Fruit fly (Drosophila melanogaster): ENCODE data around the gene CG31674.

CG31674 gene

DNA sequence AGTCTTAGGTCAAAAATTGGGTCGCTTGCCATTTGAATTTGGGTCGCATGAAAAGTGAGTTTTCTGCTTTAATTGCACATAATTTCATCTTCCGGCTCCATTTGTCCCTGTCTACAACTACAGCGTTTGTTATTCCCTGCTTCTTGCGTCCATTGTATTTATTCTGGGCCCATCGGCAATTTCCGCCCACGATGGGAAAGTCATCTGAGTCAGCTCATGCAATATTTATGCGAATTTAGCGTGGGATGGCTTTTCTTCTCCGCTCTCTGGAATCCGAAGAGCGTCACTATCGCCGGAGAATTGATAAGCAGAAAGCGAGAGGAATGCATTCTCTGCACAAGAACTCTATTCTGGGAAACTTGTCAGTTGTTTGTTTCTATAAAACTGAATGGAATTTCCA is 38.5 kb upstream of the CG31674 start:
- no peak for TF ChIP-seq CG12768 (GFP tag; optimal IDR thresholded peaks at IDR 0.05)
- TF ChIP-seq kay (GFP tag; ENCODE audit: borderline replicate concordance): peak; percentile 53

DNA sequence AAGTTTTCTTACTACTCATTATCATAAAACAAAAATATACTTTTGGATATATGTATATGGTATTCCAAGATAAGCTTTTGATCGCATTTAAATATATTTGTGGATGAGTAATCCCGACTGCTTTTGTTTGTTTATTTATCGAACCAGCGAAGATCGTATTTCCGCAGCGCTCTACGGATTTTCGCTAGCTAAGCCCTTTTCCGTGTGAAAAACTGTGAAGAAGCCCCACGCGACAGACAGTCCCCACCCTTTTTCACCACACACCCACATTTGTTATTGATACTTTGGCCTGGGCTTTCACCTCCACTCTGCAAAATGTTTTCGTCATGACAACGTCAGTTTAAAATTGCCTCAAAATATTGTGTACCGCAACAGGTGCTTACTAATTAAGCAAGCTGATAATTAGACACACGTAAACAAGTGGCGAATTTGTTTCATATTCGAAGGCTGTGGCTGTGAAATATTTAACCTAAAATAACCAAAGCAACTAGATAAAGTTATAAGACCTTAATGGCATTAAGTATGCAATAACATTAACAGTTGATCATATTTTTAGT is 38.0 kb upstream of the CG31674 start:
- no peak for TF ChIP-seq ovo (GFP tag; optimal IDR thresholded peaks at IDR 0.05)
- TF ChIP-seq Mnt (GFP tag; optimal IDR thresholded peaks at IDR 0.05): peak; percentile 6
- TF ChIP-seq kay (GFP tag; ENCODE audit: borderline replicate concordance): peak; percentile 72
- no peak for TF ChIP-seq CG1620 (GFP tag; optimal IDR thresholded peaks at IDR 0.05)
- no peak for TF ChIP-seq Crg-1 (GFP tag; optimal IDR thresholded peaks at IDR 0.05)
- TF ChIP-seq CG12768 (GFP tag; optimal IDR thresholded peaks at IDR 0.05): peak; percentile 62
- TF ChIP-seq bab1 (GFP tag; optimal IDR thresholded peaks at IDR 0.05): no peak
- no peak for TF ChIP-seq CG5204 (GFP tag; optimal IDR thresholded peaks at IDR 0.05)
- no peak for TF ChIP-seq cnc (optimal IDR thresholded peaks at IDR 0.05)
- TF ChIP-seq tj (GFP tag; optimal IDR thresholded peaks at IDR 0.05): peak; percentile 95

DNA sequence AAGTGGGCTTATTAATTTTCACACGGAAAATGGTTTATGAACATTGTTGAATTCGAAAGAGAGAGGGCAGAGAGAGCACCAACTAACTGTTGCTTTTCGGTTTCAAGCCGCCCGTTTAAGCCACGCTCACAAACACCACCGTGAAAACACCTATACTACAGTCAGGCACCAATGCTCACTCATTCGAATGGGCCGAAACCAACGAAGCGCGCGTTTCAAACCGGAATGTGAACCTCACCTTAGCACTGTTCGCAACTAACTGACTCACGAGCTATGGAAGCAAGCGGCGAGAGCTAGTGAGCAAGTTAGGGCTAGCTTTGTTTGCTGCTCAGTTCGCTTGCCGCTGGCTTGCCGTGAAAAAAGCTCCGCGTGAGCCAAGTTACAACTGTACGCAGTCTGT is 37.2 kb upstream of the CG31674 start:
- TF ChIP-seq bab1 (GFP tag; optimal IDR thresholded peaks at IDR 0.05): peak; percentile 79
- TF ChIP-seq tj (GFP tag; optimal IDR thresholded peaks at IDR 0.05): peak; percentile 13
- TF ChIP-seq CG12768 (GFP tag; optimal IDR thresholded peaks at IDR 0.05): peak; percentile 70
- TF ChIP-seq Hr96 (GFP tag; optimal IDR thresholded peaks at IDR 0.05): peak; percentile 6
- TF ChIP-seq Crg-1 (GFP tag; optimal IDR thresholded peaks at IDR 0.05): no peak
- no peak for TF ChIP-seq Clk (GFP tag; optimal IDR thresholded peaks at IDR 0.05)
- TF ChIP-seq cnc (optimal IDR thresholded peaks at IDR 0.05): no peak
- no peak for TF ChIP-seq toe (GFP tag; optimal IDR thresholded peaks at IDR 0.05)
- no peak for TF ChIP-seq CG1620 (GFP tag; optimal IDR thresholded peaks at IDR 0.05)
- TF ChIP-seq Mnt (GFP tag; optimal IDR thresholded peaks at IDR 0.05): peak; percentile 77
- no peak for TF ChIP-seq CG7045 (GFP tag; optimal IDR thresholded peaks at IDR 0.05)
- no peak for TF ChIP-seq CG11617 (GFP tag; optimal IDR thresholded peaks at IDR 0.05)
- TF ChIP-seq CG14711 (tag; optimal IDR thresholded peaks at IDR 0.05): peak; percentile 19
- peak; percentile 63 for TF ChIP-seq CG33017 (tag; optimal IDR thresholded peaks at IDR 0.05)
- peak; percentile 51 for TF ChIP-seq CG7101 (tag; optimal IDR thresholded peaks at IDR 0.05)
- no peak for TF ChIP-seq CG5204 (GFP tag; optimal IDR thresholded peaks at IDR 0.05)
- peak; percentile 67 for TF ChIP-seq cic (GFP tag; optimal IDR thresholded peaks at IDR 0.05)
- peak; percentile 33 for TF ChIP-seq ovo (GFP tag; optimal IDR thresholded peaks at IDR 0.05)
- peak; percentile 9 for TF ChIP-seq pad (GFP tag; optimal IDR thresholded peaks at IDR 0.05)
- peak; percentile 93 for TF ChIP-seq kay (GFP tag; ENCODE audit: borderline replicate concordance)

DNA sequence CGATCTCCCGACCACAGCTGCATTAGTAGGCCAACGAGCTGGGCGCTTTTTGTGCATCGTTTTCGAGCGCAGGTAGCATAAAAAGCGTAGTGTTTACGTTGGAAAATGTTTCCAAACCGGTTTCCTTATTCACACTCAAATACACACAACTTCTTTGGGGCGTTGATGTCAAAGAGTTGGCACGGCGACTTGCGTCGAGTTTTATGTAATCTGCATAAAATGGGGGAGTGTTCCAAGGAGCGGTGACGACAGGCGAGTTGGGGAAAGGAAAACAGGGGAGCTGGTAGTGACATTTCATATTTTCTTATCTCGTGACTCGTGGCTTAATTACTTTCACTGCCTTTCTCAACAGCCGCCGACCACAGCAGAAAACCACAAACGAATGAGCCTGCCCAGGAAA is 36.4 kb upstream of the CG31674 start:
- no peak for TF ChIP-seq Clk (GFP tag; optimal IDR thresholded peaks at IDR 0.05)
- no peak for TF ChIP-seq CG5204 (GFP tag; optimal IDR thresholded peaks at IDR 0.05)
- no peak for TF ChIP-seq CG33017 (tag; optimal IDR thresholded peaks at IDR 0.05)
- no peak for TF ChIP-seq CG7101 (tag; optimal IDR thresholded peaks at IDR 0.05)
- no peak for TF ChIP-seq cic (GFP tag; optimal IDR thresholded peaks at IDR 0.05)
- no peak for TF ChIP-seq CG7045 (GFP tag; optimal IDR thresholded peaks at IDR 0.05)
- TF ChIP-seq CG11617 (GFP tag; optimal IDR thresholded peaks at IDR 0.05): no peak
- no peak for TF ChIP-seq toe (GFP tag; optimal IDR thresholded peaks at IDR 0.05)
- no peak for TF ChIP-seq Hr96 (GFP tag; optimal IDR thresholded peaks at IDR 0.05)
- no peak for TF ChIP-seq tj (GFP tag; optimal IDR thresholded peaks at IDR 0.05)
- no peak for TF ChIP-seq bab1 (GFP tag; optimal IDR thresholded peaks at IDR 0.05)

DNA sequence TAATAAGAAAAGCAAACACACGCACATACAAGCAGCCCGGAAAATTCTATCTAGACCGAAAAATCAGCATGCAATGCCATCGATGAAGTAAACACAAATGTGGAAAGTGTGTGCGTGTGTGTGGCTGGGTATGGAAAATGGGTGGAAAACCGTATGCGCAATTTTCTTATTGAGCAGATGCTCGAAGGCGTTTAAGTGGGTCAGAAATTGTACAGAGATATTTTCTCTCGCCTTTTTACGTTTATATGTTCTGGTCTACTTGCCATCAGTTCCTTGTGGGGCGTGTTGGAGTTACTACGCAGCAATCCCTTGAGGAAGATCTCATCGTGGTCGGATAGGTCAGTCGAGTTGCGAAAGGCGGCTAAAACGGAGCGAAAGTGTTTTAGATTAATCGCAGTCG is 35.3 kb upstream of the CG31674 start:
- no peak for TF ChIP-seq CG12768 (GFP tag; optimal IDR thresholded peaks at IDR 0.05)
- no peak for TF ChIP-seq CG7101 (tag; optimal IDR thresholded peaks at IDR 0.05)
- no peak for TF ChIP-seq toe (GFP tag; optimal IDR thresholded peaks at IDR 0.05)

DNA sequence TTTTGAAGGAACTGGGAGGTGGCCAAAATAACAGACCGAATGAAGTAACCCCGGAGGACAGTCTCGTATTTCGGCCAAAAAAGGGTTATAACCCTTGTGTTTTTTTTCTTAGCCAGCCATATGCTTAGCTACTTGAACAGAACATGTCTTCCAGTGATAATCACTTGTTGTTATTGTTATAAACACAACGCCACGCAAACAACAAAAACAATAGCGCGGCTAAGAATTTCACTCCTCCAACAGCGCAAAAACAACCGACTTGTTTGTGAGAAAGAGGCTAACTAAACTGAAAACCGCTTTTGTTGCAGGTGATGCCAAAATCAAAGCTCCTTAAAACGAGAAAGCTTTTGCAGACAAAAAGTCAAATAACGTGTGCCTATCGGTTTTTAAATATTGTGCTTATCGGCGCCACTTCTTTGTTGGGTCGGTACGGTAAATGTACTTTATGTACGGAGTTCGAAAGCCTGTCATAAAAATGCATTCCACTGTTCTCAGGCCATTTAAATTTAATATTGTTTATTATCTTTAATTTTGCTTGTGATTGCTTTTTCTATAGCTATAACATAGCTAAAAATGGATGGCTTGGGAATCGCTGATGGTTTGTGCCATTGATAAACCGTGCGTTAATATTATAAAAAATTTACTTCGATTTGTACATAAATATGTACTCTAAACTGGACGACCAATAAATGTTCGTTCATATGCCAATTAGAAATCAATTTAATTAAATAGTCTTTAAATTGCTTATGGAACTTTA is 34.1 kb upstream of the CG31674 start, which contains the start of gene vari:
Gene vari, minus strand, starts transcription at position 285 of the 757 bp plus-strand sequence.
- peak; percentile 3 for TF ChIP-seq toe (GFP tag; optimal IDR thresholded peaks at IDR 0.05)
- TF ChIP-seq CG33017 (tag; optimal IDR thresholded peaks at IDR 0.05): no peak
- TF ChIP-seq tj (GFP tag; optimal IDR thresholded peaks at IDR 0.05): peak; percentile 21
- TF ChIP-seq cic (GFP tag; optimal IDR thresholded peaks at IDR 0.05): no peak
- TF ChIP-seq Mnt (GFP tag; optimal IDR thresholded peaks at IDR 0.05): no peak
- TF ChIP-seq kay (GFP tag; ENCODE audit: borderline replicate concordance): no peak

DNA sequence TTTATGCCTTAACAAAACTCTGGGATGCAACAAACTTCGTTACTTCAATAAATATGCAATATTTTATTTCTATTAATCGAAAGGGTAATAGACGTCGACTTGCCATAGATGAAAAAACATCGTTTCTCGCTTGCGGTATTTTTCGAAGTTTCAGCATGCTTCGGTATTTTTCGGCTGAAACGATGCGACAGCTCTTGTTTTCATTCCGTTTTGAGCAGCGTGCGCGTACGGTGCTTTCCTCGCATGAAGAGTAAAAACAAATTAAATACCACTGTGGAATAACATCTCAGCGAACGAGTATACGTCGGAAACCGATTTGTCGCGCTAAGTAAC is 33.6 kb upstream of the CG31674 start, which contains the start of gene CG9328:
Gene CG9328, plus strand, starts transcription at position 201 of the 333 bp plus-strand sequence.
- no peak for TF ChIP-seq CG5204 (GFP tag; optimal IDR thresholded peaks at IDR 0.05)
- no peak for TF ChIP-seq cnc (optimal IDR thresholded peaks at IDR 0.05)
- peak; percentile 47 for TF ChIP-seq Mnt (GFP tag; optimal IDR thresholded peaks at IDR 0.05)
- no peak for TF ChIP-seq CG1620 (GFP tag; optimal IDR thresholded peaks at IDR 0.05)
- peak; percentile 62 for TF ChIP-seq bab1 (GFP tag; optimal IDR thresholded peaks at IDR 0.05)
- TF ChIP-seq kay (GFP tag; ENCODE audit: borderline replicate concordance): no peak
- peak; percentile 4 for TF ChIP-seq CG33017 (tag; optimal IDR thresholded peaks at IDR 0.05)
- TF ChIP-seq cic (GFP tag; optimal IDR thresholded peaks at IDR 0.05): no peak
- TF ChIP-seq pad (GFP tag; optimal IDR thresholded peaks at IDR 0.05): no peak
- peak; percentile 47 for TF ChIP-seq CG7101 (tag; optimal IDR thresholded peaks at IDR 0.05)
- no peak for TF ChIP-seq CG7045 (GFP tag; optimal IDR thresholded peaks at IDR 0.05)
- peak; percentile 33 for TF ChIP-seq Hr96 (GFP tag; optimal IDR thresholded peaks at IDR 0.05)
- peak; percentile 2 for TF ChIP-seq ovo (GFP tag; optimal IDR thresholded peaks at IDR 0.05)
- TF ChIP-seq toe (GFP tag; optimal IDR thresholded peaks at IDR 0.05): no peak
- no peak for TF ChIP-seq Crg-1 (GFP tag; optimal IDR thresholded peaks at IDR 0.05)
- no peak for TF ChIP-seq CG11617 (GFP tag; optimal IDR thresholded peaks at IDR 0.05)
- no peak for TF ChIP-seq Clk (GFP tag; optimal IDR thresholded peaks at IDR 0.05)
- peak; percentile 31 for TF ChIP-seq CG14711 (tag; optimal IDR thresholded peaks at IDR 0.05)
- peak; percentile 12 for TF ChIP-seq tj (GFP tag; optimal IDR thresholded peaks at IDR 0.05)
- TF ChIP-seq CG12768 (GFP tag; optimal IDR thresholded peaks at IDR 0.05): no peak

Measured in whole organism, adult.